Worm (Caenorhabditis elegans) whole organism, midembryonic: ENCODE data around the gene srh-193.

ENCODE experiments used
- T22C8.4 ChIP-seq: fragments of 200-800 bp; sonication (Bioruptor generic); IDR thresholded peaks from 2 replicates; pipeline ENCODE4 v1.3.6; 2022; ENCODE audit warnings: missing genetic modification characterization, missing compliant biosample characterization
- cog-1 ChIP-seq: sonication (generic microtip); optimal IDR thresholded peaks from 2 replicates; lab custom pipeline; 2016; ENCODE audit warnings: missing genetic modification characterization, missing compliant biosample characterization
- tab-1 ChIP-seq: fragments of 200-800 bp; sonication (Bioruptor generic); IDR thresholded peaks from 2 replicates; pipeline ENCODE4 v1.3.6; 2022; ENCODE audit warnings: missing genetic modification characterization, missing compliant biosample characterization

DNA sequence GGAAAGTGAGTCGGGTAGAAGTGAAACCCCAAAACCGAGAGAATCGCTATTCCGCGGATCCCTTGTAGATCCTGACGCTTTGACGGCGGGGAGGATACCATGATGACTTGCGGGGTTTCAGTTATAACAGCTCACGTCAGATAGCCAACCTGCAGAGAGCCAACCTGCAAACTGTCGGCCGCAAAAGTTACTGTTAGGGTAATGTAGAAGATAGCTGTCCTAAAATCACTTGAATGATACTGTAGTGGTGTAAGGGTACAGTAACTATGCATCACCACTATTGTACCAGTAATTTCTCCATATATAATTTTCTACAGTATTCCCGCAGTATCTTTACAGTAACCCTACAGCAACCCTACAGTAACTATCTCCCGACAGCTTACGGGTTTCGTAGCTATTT is 42.5 kb upstream of the srh-193 start, which contains the start of gene oac-12:
- TF ChIP-seq T22C8.4 (GFP tag; lab: Robert Waterston, UW) (no peak), tab-1 (no peak), cog-1 (no peak)
